Fruit fly (Drosophila melanogaster) Kc167 (cell line): ENCODE results near the gene CG42258.

Experiments
- insv ChIP-seq: fragments of >200 bp; optimal IDR thresholded peaks from 3 replicates; lab custom pipeline; 2018; ENCODE audit warnings: missing external identifiers
- ttk ChIP-seq: sonication (Bioruptor generic); optimal IDR thresholded peaks from 2 replicates; lab custom pipeline; 2017; ENCODE audit warnings: missing external identifiers

DNA sequence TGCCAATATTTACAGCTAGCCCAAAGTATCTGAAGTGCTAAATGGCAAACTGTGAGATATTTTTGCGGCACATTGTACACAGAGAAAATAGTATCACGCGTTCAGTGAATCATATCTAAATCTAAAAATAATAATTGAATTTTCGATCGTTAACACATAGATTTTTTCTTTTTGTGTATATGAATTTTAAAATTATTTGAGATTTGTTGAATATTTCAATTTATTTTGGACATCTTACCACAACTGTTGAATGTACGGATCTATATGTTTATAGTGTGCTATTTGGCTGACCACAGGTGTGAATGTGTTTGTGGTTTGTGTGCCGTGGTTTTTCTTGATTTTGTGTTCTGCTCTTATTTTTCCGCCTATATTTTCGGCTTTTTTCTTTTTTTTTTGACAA, 6.5 kb downstream of the CG42258 start:
- TF ChIP-seq ttk (no peak), insv (lab: Kevin White, UChicago) (no peak)
